Worm (Caenorhabditis elegans): ENCODE results near the gene chil-15.

ce11 chrII:9491045-9491444 is 47.6 kb upstream of the chil-15 start:
- no peak for TF ChIP-seq ets-7 (tag; optimal IDR thresholded peaks at IDR 0.05)
- TF ChIP-seq ama-1 (optimal IDR thresholded peaks at IDR 0.05) = no peak
- no peak for TF ChIP-seq ceh-13 (GFP tag; optimal IDR thresholded peaks at IDR 0.05)
- no peak for TF ChIP-seq tbx-37 (GFP tag; conservative IDR thresholded peaks at IDR 0.05)
- no peak for TF ChIP-seq F13C5.2 (tag; optimal IDR thresholded peaks at IDR 0.05)
- TF ChIP-seq aly-1 (tag; optimal IDR thresholded peaks at IDR 0.05) = no peak
- no peak for TF ChIP-seq B0310.2 (tag; optimal IDR thresholded peaks at IDR 0.05)
- no peak for TF ChIP-seq flt-1 (GFP tag; IDR thresholded peaks at IDR 0.05)
- TF ChIP-seq tbx-11 (GFP tag; IDR thresholded peaks at IDR 0.05) = no peak
- TF ChIP-seq hnd-1 (tag; optimal IDR thresholded peaks at IDR 0.05) = no peak

Data from whole organism, early embryonic.